Fruit fly (Drosophila melanogaster): ENCODE measurements around the gene CG43630.

- TF ChIP-seq Dll (optimal IDR thresholded peaks at IDR 0.05) (no peak), psq (optimal IDR thresholded peaks at IDR 0.05) (no peak), pan (optimal IDR thresholded peaks at IDR 0.05) (no peak), EcR (GFP tag; optimal IDR thresholded peaks at IDR 0.05) (no peak)
Observed at dm6 chr3R:12716894-12717293, 40.8 kb upstream of the CG43630 start.

Data from whole organism.